Worm (Caenorhabditis elegans) whole organism, L1 larva: Measurements from ENCODE around the gene F07F6.8.

ENCODE experiments used
- ceh-88 ChIP-seq: fragments of 200-800 bp; sonication (Bioruptor generic); IDR thresholded peaks from 2 replicates; pipeline ENCODE4 v1.3.6; 2022; ENCODE audit warnings: missing genetic modification characterization, missing compliant biosample characterization
- hlh-17 ChIP-seq: fragments of 200-800 bp; sonication (Bioruptor generic); optimal IDR thresholded peaks from 2 replicates; lab custom pipeline; 2018; ENCODE audit warnings: missing genetic modification characterization, mild to moderate bottlenecking, missing compliant biosample characterization, moderate library complexity, borderline replicate concordance
- jun-1 ChIP-seq: fragments of 150-350 bp; optimal IDR thresholded peaks from 2 replicates; lab custom pipeline; 2014; ENCODE audit warnings: missing biosample characterization, missing genetic modification reagents, missing genetic modification characterization
- lin-13 ChIP-seq: fragments of 150-350 bp; optimal IDR thresholded peaks from 2 replicates; lab custom pipeline; 2014; ENCODE audit warnings: missing biosample characterization, missing genetic modification reagents, missing genetic modification characterization
- lin-15B ChIP-seq: fragments of 150-350 bp; sonication (generic microtip); optimal IDR thresholded peaks from 3 replicates; lab custom pipeline; 2014; ENCODE audit warnings: missing biosample characterization, missing genetic modification characterization
- lin-39 ChIP-seq: fragments of 150-350 bp; optimal IDR thresholded peaks from 2 replicates; lab custom pipeline; 2014; ENCODE audit warnings: missing biosample characterization, missing genetic modification reagents, missing genetic modification characterization
- mab-9 ChIP-seq: fragments of 200-800 bp; sonication (Bioruptor generic); IDR thresholded peaks from 2 replicates; pipeline ENCODE4 v1.3.6; 2022; ENCODE audit warnings: missing genetic modification reagents, missing genetic modification characterization, missing compliant biosample characterization
- mdl-1 ChIP-seq, 2 experiments: fragments of 150-350 bp; optimal IDR thresholded peaks; 2 replicates each; lab custom pipeline; 2014 to 2017; ENCODE audit warnings: missing biosample characterization in 2 of 2, missing genetic modification characterization in 2 of 2, inconsistent platforms in 1 of 2
- nhr-20 ChIP-seq: sonication (generic microtip); optimal IDR thresholded peaks from 2 replicates; lab custom pipeline; 2016; ENCODE audit warnings: mild to moderate bottlenecking, missing genetic modification characterization, missing compliant biosample characterization
- nhr-28 ChIP-seq: fragments of 150-350 bp; optimal IDR thresholded peaks from 2 replicates; lab custom pipeline; 2014; ENCODE audit warnings: missing biosample characterization, missing genetic modification characterization
- nhr-90 ChIP-seq: sonication (generic microtip); optimal IDR thresholded peaks from 2 replicates; lab custom pipeline; 2016; ENCODE audit warnings: mild to moderate bottlenecking, missing genetic modification characterization, missing compliant biosample characterization; ENCODE audit not compliant: poor library complexity
- skn-1 ChIP-seq: fragments of 150-350 bp; optimal IDR thresholded peaks from 2 replicates; lab custom pipeline; 2014; ENCODE audit warnings: missing biosample characterization, missing genetic modification characterization
- unc-62 ChIP-seq: fragments of 150-350 bp; optimal IDR thresholded peaks from 2 replicates; lab custom pipeline; 2014; ENCODE audit warnings: missing biosample characterization, missing genetic modification reagents, missing genetic modification characterization

ce11 chrII:5418317-5418716, 7.2 kb downstream of the F07F6.8 start:
- TF ChIP-seq nhr-20 (no peak), jun-1 (tag; lab: Kevin White, UChicago) (no peak), ceh-88 (GFP tag; lab: Robert Waterston, UW) (no peak), lin-39 (no peak), unc-62 (GFP tag; lab: Kevin White, UChicago) (no peak), lin-15B (no peak), nhr-90 (tag; lab: Kevin White, UChicago) (no peak), lin-13 (GFP tag; lab: Kevin White, UChicago) (no peak), skn-1 (tag; lab: Kevin White, UChicago) (no peak), mdl-1 (tag; optimal IDR thresholded peaks at IDR 0.05; lab: Kevin White, UChicago) (no peak), hlh-17 (GFP tag; lab: Kevin White, UChicago) (no peak), nhr-28 (tag; lab: Kevin White, UChicago) (no peak), mab-9 (no peak)
